Worm (Caenorhabditis elegans) whole organism, L1 larva: ENCODE results near the gene C06C3.4.

ENCODE experiments used
- C34B4.2 ChIP-seq: sonication (generic microtip); optimal IDR thresholded peaks from 2 replicates; lab custom pipeline; 2017; ENCODE audit warnings: mild to moderate bottlenecking, missing genetic modification characterization, missing compliant biosample characterization
- aly-2 ChIP-seq: fragments of 150-350 bp; optimal IDR thresholded peaks from 2 replicates; lab custom pipeline; 2014; ENCODE audit warnings: missing biosample characterization, missing genetic modification characterization
- ama-1 ChIP-seq: fragments of 150-350 bp; optimal IDR thresholded peaks from 2 replicates; lab custom pipeline; 2014
- ceh-8 ChIP-seq: fragments of 200-800 bp; sonication (Bioruptor generic); optimal IDR thresholded peaks from 2 replicates; lab custom pipeline; 2018; ENCODE audit warnings: mild to moderate bottlenecking, missing genetic modification characterization, moderate library complexity, missing compliant biosample characterization
- ceh-82 ChIP-seq, 3 experiments: fragments of 150-350 bp in 1 of 3; sonication (generic microtip) in 2 of 3; optimal IDR thresholded peaks; 2 replicates each; lab custom pipeline; 2014 to 2017; ENCODE audit warnings: missing biosample characterization in 3 of 3, missing genetic modification characterization in 3 of 3
- dpl-1 ChIP-seq, 3 experiments: fragments of 150-350 bp in 2 of 3; sonication (generic microtip) in 1 of 3; optimal IDR thresholded peaks; 2 replicates each; lab custom pipeline; 2014 to 2017; ENCODE audit warnings: missing biosample characterization in 3 of 3, missing genetic modification characterization in 3 of 3, missing genetic modification reagents in 3 of 3
- efl-3 ChIP-seq: fragments of 200-800 bp; sonication (Bioruptor generic); optimal IDR thresholded peaks from 2 replicates; lab custom pipeline; 2018; ENCODE audit warnings: mild to moderate bottlenecking, missing genetic modification characterization, missing compliant biosample characterization
- egl-13 ChIP-seq: sonication (generic microtip); optimal IDR thresholded peaks from 2 replicates; lab custom pipeline; 2016; ENCODE audit warnings: missing genotype, missing genetic modification reagents, missing genetic modification characterization, missing compliant biosample characterization
- elt-2 ChIP-seq: sonication (generic microtip); optimal IDR thresholded peaks from 2 replicates; lab custom pipeline; 2016; ENCODE audit warnings: missing genetic modification characterization, mild to moderate bottlenecking, inconsistent platforms, missing compliant biosample characterization, missing genetic modification reagents
- fkh-10 ChIP-seq: sonication (generic microtip); optimal IDR thresholded peaks from 2 replicates; lab custom pipeline; 2017; ENCODE audit warnings: missing biosample characterization, missing genetic modification reagents, missing genetic modification characterization
- fkh-4 ChIP-seq: sonication (generic microtip); optimal IDR thresholded peaks from 2 replicates; lab custom pipeline; 2016; ENCODE audit warnings: missing compliant biosample characterization, missing genetic modification characterization, borderline replicate concordance
- fkh-8 ChIP-seq: sonication (generic microtip); optimal IDR thresholded peaks from 2 replicates; lab custom pipeline; 2016; ENCODE audit warnings: mild to moderate bottlenecking, missing genetic modification characterization, missing compliant biosample characterization
- hpl-2 ChIP-seq: fragments of 150-350 bp; optimal IDR thresholded peaks from 2 replicates; lab custom pipeline; 2014; ENCODE audit warnings: missing biosample characterization, missing genetic modification reagents, missing genetic modification characterization
- irx-1 ChIP-seq: sonication (generic microtip); optimal IDR thresholded peaks from 2 replicates; lab custom pipeline; 2016; ENCODE audit warnings: missing genetic modification characterization, missing compliant biosample characterization
- isw-1 ChIP-seq: fragments of 200-800 bp; sonication (Bioruptor generic); IDR thresholded peaks from 2 replicates; pipeline ENCODE4 v1.3.6; 2022; ENCODE audit warnings: missing genetic modification characterization, missing compliant biosample characterization
- jun-1 ChIP-seq: fragments of 150-350 bp; optimal IDR thresholded peaks from 2 replicates; lab custom pipeline; 2014; ENCODE audit warnings: missing biosample characterization, missing genetic modification reagents, missing genetic modification characterization
- lin-13 ChIP-seq: fragments of 150-350 bp; optimal IDR thresholded peaks from 2 replicates; lab custom pipeline; 2014; ENCODE audit warnings: missing biosample characterization, missing genetic modification reagents, missing genetic modification characterization
- lsy-2 ChIP-seq, 2 experiments: fragments of 150-350 bp; optimal IDR thresholded peaks; 2 replicates each; lab custom pipeline; 2014; ENCODE audit warnings: missing biosample characterization in 2 of 2, missing genetic modification characterization in 2 of 2
- mab-9 ChIP-seq: fragments of 200-800 bp; sonication (Bioruptor generic); IDR thresholded peaks from 2 replicates; pipeline ENCODE4 v1.3.6; 2022; ENCODE audit warnings: missing genetic modification reagents, missing genetic modification characterization, missing compliant biosample characterization
- mep-1 ChIP-seq: fragments of 150-350 bp; optimal IDR thresholded peaks from 2 replicates; lab custom pipeline; 2014; ENCODE audit warnings: missing biosample characterization, missing genetic modification characterization
- nhr-12 ChIP-seq: sonication (generic microtip); optimal IDR thresholded peaks from 2 replicates; lab custom pipeline; 2017; ENCODE audit warnings: missing biosample characterization, missing genetic modification characterization
- nhr-19 ChIP-seq: fragments of 200-800 bp; sonication (Bioruptor generic); conservative IDR thresholded peaks from 2 replicates; pipeline ENCODE4 v1.3.6; 2022; ENCODE audit warnings: missing genetic modification characterization, missing compliant biosample characterization
- nhr-20 ChIP-seq: sonication (generic microtip); optimal IDR thresholded peaks from 2 replicates; lab custom pipeline; 2016; ENCODE audit warnings: mild to moderate bottlenecking, missing genetic modification characterization, missing compliant biosample characterization
- nhr-237 ChIP-seq: fragments of 150-350 bp; optimal IDR thresholded peaks from 2 replicates; lab custom pipeline; 2014; ENCODE audit warnings: missing biosample characterization, missing genetic modification characterization
- nhr-28 ChIP-seq: fragments of 150-350 bp; optimal IDR thresholded peaks from 2 replicates; lab custom pipeline; 2014; ENCODE audit warnings: missing biosample characterization, missing genetic modification characterization
- nhr-47 ChIP-seq: sonication (generic microtip); optimal IDR thresholded peaks from 2 replicates; lab custom pipeline; 2016; ENCODE audit warnings: mild to moderate bottlenecking, missing genetic modification characterization, moderate library complexity, missing compliant biosample characterization
- nhr-76 ChIP-seq: sonication (generic microtip); optimal IDR thresholded peaks from 2 replicates; lab custom pipeline; 2017; ENCODE audit warnings: missing biosample characterization, missing genetic modification characterization
- nhr-85 ChIP-seq: sonication (generic microtip); peaks from one replicate; lab custom pipeline; 2016; ENCODE audit warnings: missing genetic modification characterization, inconsistent platforms, missing compliant biosample characterization
- pax-3 ChIP-seq: fragments of 200-800 bp; sonication (Bioruptor generic); optimal IDR thresholded peaks from 2 replicates; lab custom pipeline; 2018; ENCODE audit warnings: mild to moderate bottlenecking, missing genetic modification characterization, moderate library complexity, missing compliant biosample characterization
- pqm-1 ChIP-seq: sonication (generic microtip); optimal IDR thresholded peaks from 3 replicates; lab custom pipeline; 2017; ENCODE audit warnings: missing biosample characterization, missing genetic modification characterization
- skn-1 ChIP-seq: fragments of 150-350 bp; optimal IDR thresholded peaks from 2 replicates; lab custom pipeline; 2014; ENCODE audit warnings: missing biosample characterization, missing genetic modification characterization
- tbx-2 ChIP-seq: sonication (generic microtip); optimal IDR thresholded peaks from 2 replicates; lab custom pipeline; 2016; ENCODE audit warnings: missing genetic modification characterization, missing compliant biosample characterization
- unc-130 ChIP-seq: fragments of 150-350 bp; optimal IDR thresholded peaks from 2 replicates; lab custom pipeline; 2017; ENCODE audit warnings: missing biosample characterization, missing genetic modification characterization, inconsistent platforms
- unc-30 ChIP-seq: sonication (generic microtip); optimal IDR thresholded peaks from 2 replicates; lab custom pipeline; 2017; ENCODE audit warnings: missing biosample characterization, missing genetic modification characterization
- vab-15 ChIP-seq: sonication (generic microtip); optimal IDR thresholded peaks from 2 replicates; lab custom pipeline; 2017; ENCODE audit warnings: missing genotype, mild to moderate bottlenecking, missing genetic modification characterization, missing compliant biosample characterization
- ztf-11 ChIP-seq, 2 experiments: sonication (generic microtip); optimal IDR thresholded peaks; 2 replicates each; lab custom pipeline; 2016 to 2017; ENCODE audit warnings: missing genetic modification characterization in 2 of 2, missing biosample characterization in 1 of 2, missing compliant biosample characterization in 1 of 2
- ztf-4 ChIP-seq: fragments of 150-350 bp; optimal IDR thresholded peaks from 2 replicates; lab custom pipeline; 2014; ENCODE audit warnings: missing biosample characterization, missing genetic modification characterization

Gene C06C3.4

ce11 chrII:9392724-9393123 lies 19.6 kb downstream of the C06C3.4 start, which contains the start of gene lido-17:
Gene lido-17 (minus strand): TSS chrII:9392824.
- TF ChIP-seq nhr-237 (tag; lab: Kevin White, UChicago) (no peak), vab-15 (no peak), tbx-2 (tag; lab: Kevin White, UChicago) (no peak), nhr-76 (tag; lab: Kevin White, UChicago) (no peak), nhr-19 (GFP tag; lab: Robert Waterston, UW) (no peak), dpl-1 (GFP tag; optimal IDR thresholded peaks at IDR 0.05; lab: Kevin White, UChicago) (no peak)
- TF ChIP-seq, all 84 proteins: peak for 0

ce11 chrII:9397496-9397895 lies 24.4 kb downstream of the C06C3.4 start, which contains the start of gene Y51B9A.9:
Gene Y51B9A.9 (minus strand): TSS chrII:9397596.
- no peak for TF ChIP-seq jun-1
- TF ChIP-seq elt-2: peak; percentile 3
- TF ChIP-seq, all 84 proteins: peak for 1

DNA sequence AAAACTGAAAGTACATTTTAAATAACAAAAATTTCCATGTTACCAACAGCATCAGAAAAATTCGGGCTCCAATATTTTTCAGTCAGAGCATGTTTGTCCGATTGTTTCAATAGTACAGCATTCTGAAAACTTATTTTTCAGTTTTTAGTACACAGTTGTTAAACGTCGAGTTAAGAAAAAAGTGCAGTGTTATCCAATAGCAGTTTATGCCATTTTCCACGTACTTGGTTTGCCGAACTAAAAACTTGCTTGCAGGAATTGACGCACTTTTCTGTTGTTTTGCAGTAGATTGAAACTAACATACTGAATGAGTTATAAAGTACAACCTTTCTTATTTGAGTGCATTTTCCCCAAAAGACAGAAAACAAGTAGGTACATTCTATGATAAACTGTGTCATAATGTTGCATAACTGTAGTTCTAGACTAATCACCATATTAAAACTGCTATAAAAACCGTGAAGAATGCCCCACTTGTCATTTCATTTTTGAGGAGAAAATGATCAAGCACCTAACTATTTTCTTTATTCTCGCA lies 25.3 kb downstream of the C06C3.4 start, which contains the start of the genes Y51B9A.14 and Y51B9A.8:
Y51B9A.14 (minus strand) TSS at position 101 of the 532 bp plus-strand sequence.
Y51B9A.8 (plus strand) TSS at position 482 of the 532 bp plus-strand sequence.
- TF ChIP-seq nhr-76 (tag; lab: Kevin White, UChicago) (no peak), skn-1 (tag; lab: Kevin White, UChicago) (no peak), lsy-2 (tag; optimal IDR thresholded peaks at IDR 0.05; lab: Kevin White, UChicago) (no peak), lin-13 (GFP tag; lab: Kevin White, UChicago) (no peak), fkh-8 (tag; lab: Kevin White, UChicago) (no peak), nhr-85 (tag; lab: Kevin White, UChicago) (no peak), dpl-1 (GFP tag; optimal IDR thresholded peaks at IDR 0.05; lab: Kevin White, UChicago) (no peak), nhr-20 (tag; lab: Kevin White, UChicago) (no peak), fkh-4 (tag; lab: Kevin White, UChicago) (no peak), pax-3 (tag; lab: Kevin White, UChicago) (no peak), nhr-47 (tag; lab: Kevin White, UChicago) (no peak), nhr-28 (no peak), unc-130 (tag; lab: Kevin White, UChicago) (no peak), irx-1 (no peak), ama-1 (no peak), nhr-12 (tag; lab: Kevin White, UChicago) (no peak), ceh-8 (GFP tag; lab: Kevin White, UChicago) (no peak)

ce11 chrII:9399746-9400145 lies 26.7 kb downstream of the C06C3.4 start, which contains the start of gene Y51B9A.7:
Gene Y51B9A.7 (plus strand): TSS chrII:9400046.
- TF ChIP-seq unc-30 (tag; lab: Kevin White, UChicago) (no peak), jun-1 (no peak), mab-9 (no peak), aly-2 (no peak), ceh-82 (tag; optimal IDR thresholded peaks at IDR 0.05; lab: Kevin White, UChicago) (no peak), hpl-2 (GFP tag; lab: Kevin White, UChicago) (no peak), ztf-11 (tag; optimal IDR thresholded peaks at IDR 0.05; lab: Kevin White, UChicago) (no peak), C34B4.2 (no peak), efl-3 (GFP tag; lab: Kevin White, UChicago) (no peak), egl-13 (tag; lab: Kevin White, UChicago) (no peak), pqm-1 (tag; lab: Kevin White, UChicago) (no peak), nhr-12 (tag; lab: Kevin White, UChicago) (no peak), fkh-10 (GFP tag; lab: Kevin White, UChicago) (no peak), isw-1 (GFP tag; lab: Robert Waterston, UW) (no peak), ztf-4 (no peak), lin-13 (GFP tag; lab: Kevin White, UChicago) (no peak), mep-1 (no peak)
